Fruit fly (Drosophila melanogaster) whole organism, embryonic: ENCODE measurements around the gene Rpn11.

Experiments used
- Adf1 ChIP-seq: fragments of 200-800 bp; sonication (Bioruptor generic); IDR thresholded peaks from 2 replicates; pipeline ENCODE4 v1.3.6; 2022; ENCODE audit warnings: missing biosample characterization, missing genetic modification characterization
- CG10366 ChIP-seq: fragments of 200-800 bp; sonication (Bioruptor generic); IDR thresholded peaks from 2 replicates; pipeline ENCODE4 v1.3.6; 2022; ENCODE audit warnings: missing biosample characterization, missing genetic modification characterization
- CG10462 ChIP-seq: fragments of 200-800 bp; sonication (Bioruptor generic); optimal IDR thresholded peaks from 2 replicates; lab custom pipeline; 2016; ENCODE audit warnings: missing biosample characterization, missing genetic modification characterization
- CG11398 ChIP-seq: fragments of 200-800 bp; sonication (Bioruptor generic); optimal IDR thresholded peaks from 2 replicates; lab custom pipeline; 2016; ENCODE audit warnings: missing biosample characterization, missing genetic modification characterization
- CG11695 ChIP-seq: fragments of 200-800 bp; sonication (Bioruptor generic); IDR thresholded peaks from 3 replicates; pipeline ENCODE4 v1.3.6; 2022; ENCODE audit warnings: missing biosample characterization, missing genetic modification characterization
- CG14860 ChIP-seq: fragments of 200-800 bp; sonication (Bioruptor generic); IDR thresholded peaks from 3 replicates; pipeline ENCODE4 v1.3.6; 2022; ENCODE audit warnings: missing biosample characterization, missing genetic modification characterization; ENCODE audit not compliant: partially characterized antibody
- CG16863 ChIP-seq: fragments of 200-800 bp; sonication (Bioruptor generic); optimal IDR thresholded peaks from 3 replicates; lab custom pipeline; 2016; ENCODE audit warnings: missing biosample characterization, missing genetic modification characterization
- CG17361 ChIP-seq: fragments of 200-800 bp; sonication (Bioruptor generic); IDR thresholded peaks from 3 replicates; pipeline ENCODE4 v1.3.6; 2022; ENCODE audit warnings: missing biosample characterization, missing genetic modification characterization
- CG32532 ChIP-seq: fragments of 200-800 bp; sonication (Bioruptor generic); IDR thresholded peaks from 2 replicates; pipeline ENCODE4 v1.3.6; 2022; ENCODE audit warnings: missing biosample characterization, missing genetic modification characterization
- CG4328 ChIP-seq: fragments of 200-800 bp; sonication (Bioruptor generic); optimal IDR thresholded peaks from 3 replicates; lab custom pipeline; 2017; ENCODE audit warnings: missing biosample characterization, missing genetic modification reagents, missing genetic modification characterization
- CG4404 ChIP-seq: fragments of 200-800 bp; sonication (Bioruptor generic); IDR thresholded peaks from 2 replicates; pipeline ENCODE4 v1.3.6; 2022; ENCODE audit warnings: missing biosample characterization, missing genetic modification characterization
- CG4617 ChIP-seq: fragments of 200-800 bp; sonication (Bioruptor generic); optimal IDR thresholded peaks from 3 replicates; lab custom pipeline; 2016; ENCODE audit warnings: missing biosample characterization, missing genetic modification characterization, borderline replicate concordance
- CG7271 ChIP-seq: fragments of 200-800 bp; sonication (Bioruptor generic); optimal IDR thresholded peaks from 2 replicates; lab custom pipeline; 2018; ENCODE audit warnings: missing biosample characterization, mild to moderate bottlenecking, missing genetic modification characterization, moderate library complexity
- CG9797 ChIP-seq: fragments of 200-800 bp; sonication (Bioruptor generic); optimal IDR thresholded peaks from 3 replicates; lab custom pipeline; 2018; ENCODE audit warnings: missing biosample characterization, mild to moderate bottlenecking, missing genetic modification characterization
- Dad ChIP-seq: fragments of 200-800 bp; sonication (Bioruptor generic); optimal IDR thresholded peaks from 3 replicates; lab custom pipeline; 2016; ENCODE audit warnings: missing biosample characterization, missing genetic modification characterization
- Ets97D ChIP-seq: fragments of 200-800 bp; sonication (Bioruptor generic); optimal IDR thresholded peaks from 3 replicates; lab custom pipeline; 2016; ENCODE audit warnings: missing biosample characterization, missing genetic modification characterization
- Hand ChIP-seq: fragments of 200-800 bp; sonication (Bioruptor generic); optimal IDR thresholded peaks from 2 replicates; lab custom pipeline; 2017; ENCODE audit warnings: mild to moderate bottlenecking, missing biosample characterization, missing genetic modification reagents, missing genetic modification characterization
- Hr3 ChIP-seq: fragments of 200-800 bp; sonication (Bioruptor generic); optimal IDR thresholded peaks from 3 replicates; lab custom pipeline; 2016; ENCODE audit warnings: missing biosample characterization, missing genetic modification characterization
- Hr51 ChIP-seq, 2 experiments: fragments of 200-800 bp; sonication (Bioruptor generic); optimal IDR thresholded peaks; 2 replicates in 1 of 2; 3 replicates in 1 of 2; lab custom pipeline; 2016 to 2018; ENCODE audit warnings: missing biosample characterization in 2 of 2, missing genetic modification characterization in 2 of 2, mild to moderate bottlenecking in 1 of 2, moderate library complexity in 1 of 2
- MTF-1 ChIP-seq: fragments of 200-800 bp; sonication (Bioruptor generic); optimal IDR thresholded peaks from 2 replicates; lab custom pipeline; 2018; ENCODE audit warnings: missing biosample characterization, mild to moderate bottlenecking, missing genetic modification characterization, borderline replicate concordance
- Rx ChIP-seq: fragments of 200-800 bp; sonication (Bioruptor generic); IDR thresholded peaks from 2 replicates; pipeline ENCODE4 v1.3.6; 2022; ENCODE audit warnings: missing biosample characterization, missing genetic modification characterization
- Side ChIP-seq: fragments of 200-800 bp; sonication (Bioruptor generic); optimal IDR thresholded peaks from 2 replicates; lab custom pipeline; 2016; ENCODE audit warnings: missing biosample characterization, missing genetic modification characterization
- YL-1 ChIP-seq: fragments of 200-800 bp; sonication (Bioruptor generic); optimal IDR thresholded peaks from 3 replicates; lab custom pipeline; 2017; ENCODE audit warnings: missing biosample characterization, mild to moderate bottlenecking, missing genetic modification characterization
- ab ChIP-seq: fragments of 200-800 bp; sonication (Bioruptor generic); optimal IDR thresholded peaks from 2 replicates; lab custom pipeline; 2016; ENCODE audit warnings: missing biosample characterization, missing genetic modification characterization
- al ChIP-seq: fragments of 200-800 bp; sonication (Bioruptor generic); IDR thresholded peaks from 2 replicates; pipeline ENCODE4 v1.3.6; 2022; ENCODE audit warnings: missing biosample characterization, missing genetic modification characterization
- bcd ChIP-seq: fragments of 200-800 bp; sonication (Bioruptor generic); optimal IDR thresholded peaks from 2 replicates; lab custom pipeline; 2017; ENCODE audit warnings: missing biosample characterization, mild to moderate bottlenecking, missing genetic modification characterization
- btn ChIP-seq: fragments of 200-800 bp; sonication (Bioruptor generic); optimal IDR thresholded peaks from 2 replicates; lab custom pipeline; 2016; ENCODE audit warnings: missing biosample characterization, missing genetic modification characterization
- dimm ChIP-seq: fragments of 200-800 bp; sonication (Bioruptor generic); IDR thresholded peaks from 2 replicates; pipeline ENCODE4 v1.3.6; 2022; ENCODE audit warnings: missing biosample characterization, missing genetic modification characterization
- emc ChIP-seq: fragments of 200-800 bp; sonication (Bioruptor generic); optimal IDR thresholded peaks from 2 replicates; lab custom pipeline; 2016; ENCODE audit warnings: missing biosample characterization, missing genetic modification characterization
- fd102C ChIP-seq: fragments of 200-800 bp; sonication (Bioruptor generic); optimal IDR thresholded peaks from 2 replicates; lab custom pipeline; 2018; ENCODE audit warnings: missing biosample characterization, mild to moderate bottlenecking, missing genetic modification characterization, moderate library complexity
- gcm2 ChIP-seq: fragments of 200-800 bp; sonication (Bioruptor generic); optimal IDR thresholded peaks from 2 replicates; lab custom pipeline; 2016; ENCODE audit warnings: missing biosample characterization, missing genetic modification characterization
- gem ChIP-seq: fragments of 200-800 bp; sonication (Bioruptor generic); optimal IDR thresholded peaks from 2 replicates; lab custom pipeline; 2019; ENCODE audit warnings: missing biosample characterization, mild to moderate bottlenecking, missing genetic modification characterization, moderate library complexity
- gro ChIP-seq: fragments of 200-800 bp; sonication (Bioruptor generic); optimal IDR thresholded peaks from 2 replicates; lab custom pipeline; 2016; ENCODE audit warnings: missing biosample characterization, missing genetic modification characterization
- insv ChIP-seq, 2 experiments: fragments of 200-800 bp; sonication (Bioruptor generic); optimal IDR thresholded peaks; 3 replicates each; lab custom pipeline; 2016 to 2018; ENCODE audit warnings: missing biosample characterization in 2 of 2, missing genetic modification characterization in 2 of 2
- kah ChIP-seq: fragments of 200-800 bp; sonication (Bioruptor generic); optimal IDR thresholded peaks from 2 replicates; lab custom pipeline; 2018; ENCODE audit warnings: missing biosample characterization, mild to moderate bottlenecking, missing genetic modification characterization
- klu ChIP-seq: fragments of 200-800 bp; sonication (Bioruptor generic); IDR thresholded peaks from 2 replicates; pipeline ENCODE4 v1.3.6; 2022; ENCODE audit warnings: missing biosample characterization, missing genetic modification characterization
- nerfin-1 ChIP-seq: fragments of 200-800 bp; sonication (Bioruptor generic); optimal IDR thresholded peaks from 3 replicates; lab custom pipeline; 2019; ENCODE audit warnings: missing biosample characterization, mild to moderate bottlenecking, missing genetic modification characterization, moderate library complexity
- nerfin-2 ChIP-seq: fragments of 200-800 bp; sonication (Bioruptor generic); IDR thresholded peaks from 2 replicates; pipeline ENCODE4 v1.3.6; 2022; ENCODE audit warnings: missing biosample characterization, missing genetic modification characterization; ENCODE audit not compliant: partially characterized antibody
- oc ChIP-seq: fragments of 200-800 bp; sonication (Bioruptor generic); optimal IDR thresholded peaks from 2 replicates; lab custom pipeline; 2018; ENCODE audit warnings: missing biosample characterization, mild to moderate bottlenecking, missing genetic modification characterization, moderate library complexity
- pho ChIP-seq: fragments of 200-800 bp; sonication (Bioruptor generic); optimal IDR thresholded peaks from 2 replicates; lab custom pipeline; 2016; ENCODE audit warnings: missing biosample characterization, missing genetic modification characterization
- schlank ChIP-seq: fragments of 200-800 bp; sonication (Bioruptor generic); optimal IDR thresholded peaks from 2 replicates; lab custom pipeline; 2018; ENCODE audit warnings: missing biosample characterization, mild to moderate bottlenecking, missing genetic modification characterization
- sisA ChIP-seq: fragments of 200-800 bp; sonication (Bioruptor generic); IDR thresholded peaks from 2 replicates; pipeline ENCODE4 v1.3.6; 2022; ENCODE audit warnings: missing biosample characterization, missing genetic modification characterization
- slou ChIP-seq: fragments of 200-800 bp; sonication (Bioruptor generic); optimal IDR thresholded peaks from 3 replicates; lab custom pipeline; 2016; ENCODE audit warnings: missing biosample characterization, missing genetic modification characterization
- so ChIP-seq: fragments of 200-800 bp; sonication (Bioruptor generic); IDR thresholded peaks from 3 replicates; pipeline ENCODE4 v1.3.6; 2022; ENCODE audit warnings: missing biosample characterization, missing genetic modification characterization
- sr ChIP-seq: fragments of 200-800 bp; sonication (Bioruptor generic); IDR thresholded peaks from 3 replicates; pipeline ENCODE4 v1.3.6; 2022; ENCODE audit warnings: missing biosample characterization, missing genetic modification characterization
- tap ChIP-seq: fragments of 200-800 bp; optimal IDR thresholded peaks from 3 replicates; lab custom pipeline; 2019; ENCODE audit warnings: missing biosample characterization, mild to moderate bottlenecking, missing genetic modification characterization, moderate library complexity
- tio ChIP-seq: fragments of 200-800 bp; sonication (Bioruptor generic); optimal IDR thresholded peaks from 2 replicates; lab custom pipeline; 2017; ENCODE audit warnings: missing biosample characterization, missing genetic modification characterization, inconsistent platforms
- tna ChIP-seq: fragments of 200-800 bp; sonication (Bioruptor generic); IDR thresholded peaks from 2 replicates; pipeline ENCODE4 v1.3.6; 2022; ENCODE audit warnings: missing biosample characterization, missing genetic modification characterization; ENCODE audit not compliant: partially characterized antibody
- wek ChIP-seq: fragments of 200-800 bp; sonication (Bioruptor generic); optimal IDR thresholded peaks from 3 replicates; lab custom pipeline; 2018; ENCODE audit warnings: missing biosample characterization, mild to moderate bottlenecking, missing genetic modification characterization, moderate library complexity
- wor ChIP-seq: fragments of 200-800 bp; sonication (Bioruptor generic); IDR thresholded peaks from 2 replicates; pipeline ENCODE4 v1.3.6; 2022; ENCODE audit warnings: missing biosample characterization, missing genetic modification characterization

The Rpn11 gene

DNA sequence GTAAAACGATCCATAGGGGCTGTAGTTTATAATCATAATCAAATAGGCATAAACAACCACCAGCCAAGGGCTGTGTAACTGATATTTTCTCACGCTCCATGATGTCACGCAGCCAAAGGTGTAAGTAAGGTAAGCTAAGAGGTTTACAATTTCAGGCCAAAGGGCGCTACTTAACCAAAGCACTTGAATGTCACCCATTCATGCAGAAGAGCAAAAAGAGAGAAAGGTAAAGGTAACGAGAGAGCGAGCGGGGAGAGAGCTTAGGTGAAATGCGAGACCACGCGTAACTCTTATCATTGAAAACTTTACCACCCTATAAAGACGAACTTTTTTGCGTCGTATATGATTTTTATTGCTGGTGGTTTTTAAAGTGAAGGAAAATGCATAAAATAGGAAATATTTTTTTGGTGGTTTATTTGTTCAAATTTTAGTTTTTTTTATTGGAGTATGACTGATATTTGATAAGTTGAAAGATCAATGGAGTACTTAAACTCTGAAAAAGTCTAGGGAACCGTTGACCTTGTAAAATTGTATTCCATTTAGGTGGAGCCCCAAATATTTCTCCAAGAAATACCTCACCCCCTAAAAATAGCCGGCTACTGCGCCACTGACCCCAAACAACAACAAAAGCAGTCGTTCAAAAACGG, 48.2 kb upstream of the Rpn11 start (continued):
- TF ChIP-seq tap (tag; lab: Kevin White, UChicago), result peak; percentile 85
- TF ChIP-seq Rx (GFP tag; lab: Robert Waterston, UW), result peak; percentile 94
- peak; percentile 92 for TF ChIP-seq schlank (tag; lab: Kevin White, UChicago)
- TF ChIP-seq CG7271 (tag; lab: Kevin White, UChicago), result no peak
- TF ChIP-seq YL-1 (GFP tag; lab: Kevin White, UChicago), result peak; percentile 61
- TF ChIP-seq tio (GFP tag; lab: Kevin White, UChicago), result peak; percentile 98
- TF ChIP-seq nerfin-2 (GFP tag; lab: Robert Waterston, UW), result no peak
- peak; percentile 99 for TF ChIP-seq pho
- peak; percentile 96 for TF ChIP-seq so
- TF ChIP-seq klu, result peak; percentile 94
- TF ChIP-seq Adf1 (GFP tag; lab: Robert Waterston, UW), result peak; percentile 76
- TF ChIP-seq sisA (GFP tag; lab: Robert Waterston, UW), result peak; percentile 98
- TF ChIP-seq CG10366, result peak; percentile 95
- peak; percentile 80 for TF ChIP-seq MTF-1 (GFP tag; lab: Kevin White, UChicago)
- TF ChIP-seq CG17361 (GFP tag; lab: Robert Waterston, UW), result peak; percentile 83
- peak; percentile 97 for TF ChIP-seq Side (GFP tag; lab: Kevin White, UChicago)
- peak; percentile 56 for TF ChIP-seq oc (tag; lab: Kevin White, UChicago)
- TF ChIP-seq btn (GFP tag; lab: Kevin White, UChicago), result peak; percentile 81
- TF ChIP-seq Hr51 (GFP tag; optimal IDR thresholded peaks at IDR 0.05; lab: Kevin White, UChicago), result peak; percentile 95 to 97
- peak; percentile 91 for TF ChIP-seq Hand (GFP tag; lab: Kevin White, UChicago)
- TF ChIP-seq nerfin-1 (tag; lab: Kevin White, UChicago), result peak; percentile 48
- TF ChIP-seq kah (GFP tag; lab: Kevin White, UChicago), result peak; percentile 63
- TF ChIP-seq CG32532, result peak; percentile 95
- TF ChIP-seq al (GFP tag; lab: Robert Waterston, UW), result peak; percentile 96
- peak; percentile 97 for TF ChIP-seq Dad (GFP tag; lab: Kevin White, UChicago)
- no peak for TF ChIP-seq wek (GFP tag; lab: Kevin White, UChicago)
- TF ChIP-seq ab (GFP tag; lab: Kevin White, UChicago), result peak; percentile 88
- no peak for TF ChIP-seq CG14860 (GFP tag; lab: Robert Waterston, UW)
- peak; percentile 90 for TF ChIP-seq CG11398 (GFP tag; lab: Kevin White, UChicago)
- no peak for TF ChIP-seq CG9797 (GFP tag; lab: Kevin White, UChicago)
- peak; percentile 73 for TF ChIP-seq gcm2 (GFP tag; lab: Kevin White, UChicago)
- TF ChIP-seq dimm (GFP tag; lab: Robert Waterston, UW), result peak; percentile 82
- peak; percentile 98 for TF ChIP-seq gro (GFP tag; lab: Kevin White, UChicago)
- TF ChIP-seq CG10462 (GFP tag; lab: Kevin White, UChicago), result peak; percentile 91
- TF ChIP-seq Ets97D, result peak; percentile 70
- TF ChIP-seq bcd, result peak; percentile 95
- TF ChIP-seq CG4328 (GFP tag; lab: Kevin White, UChicago), result peak; percentile 85
- peak; percentile 93 for TF ChIP-seq CG11695
- peak; percentile 95 for TF ChIP-seq emc (GFP tag; lab: Kevin White, UChicago)
- peak; percentile 71 for TF ChIP-seq sr (GFP tag; lab: Robert Waterston, UW)
- TF ChIP-seq Hr3 (GFP tag; lab: Kevin White, UChicago), result peak; percentile 98
- no peak for TF ChIP-seq fd102C (GFP tag; lab: Kevin White, UChicago)
- TF ChIP-seq tna (GFP tag; lab: Robert Waterston, UW), result no peak
- TF ChIP-seq CG4617 (GFP tag; lab: Kevin White, UChicago), result peak; percentile 95
- peak; percentile 97 for TF ChIP-seq slou
- peak; percentile 95 for TF ChIP-seq CG16863 (GFP tag; lab: Kevin White, UChicago)
- TF ChIP-seq CG4404, result peak; percentile 93
- TF ChIP-seq wor, result peak; percentile 94
- peak; percentile 98 for TF ChIP-seq gem (tag; lab: Kevin White, UChicago)
- peak in 1 of 2 experiments; percentile 33 for TF ChIP-seq insv (GFP tag; optimal IDR thresholded peaks at IDR 0.05; lab: Kevin White, UChicago)
